Worm (Caenorhabditis elegans) whole organism, late embryonic: Measurements from ENCODE around the gene ints-7.

Experiments used
- dmd-4 ChIP-seq: sonication (generic microtip); optimal IDR thresholded peaks from 2 replicates; lab custom pipeline; 2016; ENCODE audit warnings: borderline replicate concordance, missing genetic modification characterization, missing compliant biosample characterization
- mec-3 ChIP-seq: sonication (generic microtip); optimal IDR thresholded peaks from 2 replicates; lab custom pipeline; 2016; ENCODE audit warnings: borderline replicate concordance, missing genetic modification characterization, missing compliant biosample characterization
- odd-2 ChIP-seq: sonication (generic microtip); optimal IDR thresholded peaks from 2 replicates; lab custom pipeline; 2017; ENCODE audit warnings: antibody characterized with exemption, mild to moderate bottlenecking, missing genetic modification characterization, missing compliant biosample characterization

- no peak for TF ChIP-seq odd-2 (tag; lab: Kevin White, UChicago)
- TF ChIP-seq dmd-4 (tag; lab: Kevin White, UChicago) = no peak
- TF ChIP-seq mec-3 (tag; lab: Kevin White, UChicago) = no peak
These were observed 12.8 kb downstream of the ints-7 start, which contains the start of gene gfat-1 for ce11 chrII:11595368-11595996.
